Worm (Caenorhabditis elegans) whole organism, midembryonic: ENCODE measurements around the gene F02D10.6.

Source experiments
- T22C8.4 ChIP-seq: fragments of 200-800 bp; sonication (Bioruptor generic); IDR thresholded peaks from 2 replicates; pipeline ENCODE4 v1.3.6; 2022; ENCODE audit warnings: missing genetic modification characterization, missing compliant biosample characterization
- cog-1 ChIP-seq: sonication (generic microtip); optimal IDR thresholded peaks from 2 replicates; lab custom pipeline; 2016; ENCODE audit warnings: missing genetic modification characterization, missing compliant biosample characterization

DNA sequence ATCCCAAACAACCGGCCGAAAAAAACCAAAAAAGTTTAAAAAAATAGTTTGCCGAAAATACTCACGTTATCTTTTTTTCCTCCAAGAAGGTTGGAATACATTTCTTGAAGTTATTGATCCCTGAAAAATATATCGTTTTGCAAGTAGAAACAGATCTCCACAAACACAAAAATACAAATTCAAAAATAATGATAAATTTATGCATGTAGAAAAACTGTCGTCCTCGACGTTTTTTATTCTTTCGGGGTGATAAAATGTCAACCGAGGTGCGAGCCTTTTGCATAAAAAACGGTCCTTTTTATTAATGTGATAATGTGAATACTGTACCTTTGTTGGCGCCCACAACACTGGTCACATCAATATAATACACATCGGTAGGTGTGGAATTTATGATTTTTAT, 12.3 kb upstream of the F02D10.6 start, which contains the start of gene F02D10.2:
- TF ChIP-seq T22C8.4 (no peak), cog-1 (tag; lab: Kevin White, UChicago) (no peak)
